Fruit fly (Drosophila melanogaster) S2 (cell line): ENCODE measurements around the gene Cyp4d20.

Source experiments
- CG8478 ChIP-seq: fragments of >200 bp; optimal IDR thresholded peaks from 2 replicates; lab custom pipeline; 2018
- CTCF ChIP-seq, 2 experiments: fragments of >200 bp; optimal IDR thresholded peaks; 2 replicates each; lab custom pipeline; 2018

dm6 chr3L:2434179-2434578, 44.1 kb downstream of the Cyp4d20 start:
- no peak for TF ChIP-seq CG8478
- TF ChIP-seq CTCF (optimal IDR thresholded peaks at IDR 0.05; lab: Kevin White, UChicago) = no peak
